Fruit fly (Drosophila melanogaster) whole organism, adult: Measurements from ENCODE around the gene CG43445.
A peak's percentile ranks its signal among the peaks of the same experiment; 100 is the strongest.

ENCODE experiments used
- CG11617 ChIP-seq: fragments of 200-800 bp; sonication (Bioruptor generic); optimal IDR thresholded peaks from 2 replicates; lab custom pipeline; 2017; ENCODE audit warnings: mild to moderate bottlenecking, missing biosample characterization, missing genetic modification reagents, missing genetic modification characterization
- CG12768 ChIP-seq: fragments of 200-800 bp; sonication (Bioruptor generic); optimal IDR thresholded peaks from 2 replicates; lab custom pipeline; 2017; ENCODE audit warnings: missing biosample characterization, missing genetic modification characterization, mild to moderate bottlenecking, moderate library complexity, missing genetic modification reagents
- CG14711 ChIP-seq: fragments of 200-800 bp; sonication (Bioruptor generic); optimal IDR thresholded peaks from 2 replicates; lab custom pipeline; 2018; ENCODE audit warnings: missing biosample characterization, mild to moderate bottlenecking, missing genetic modification characterization, moderate library complexity
- CG1620 ChIP-seq: fragments of 200-800 bp; sonication (Bioruptor generic); optimal IDR thresholded peaks from 2 replicates; lab custom pipeline; 2016; ENCODE audit warnings: missing biosample characterization, missing genetic modification characterization
- CG33017 ChIP-seq: fragments of 200-800 bp; sonication (Bioruptor generic); optimal IDR thresholded peaks from 2 replicates; lab custom pipeline; 2018; ENCODE audit warnings: missing biosample characterization, mild to moderate bottlenecking, missing genetic modification characterization, moderate library complexity
- CG5204 ChIP-seq: fragments of 200-800 bp; sonication (Bioruptor generic); optimal IDR thresholded peaks from 2 replicates; lab custom pipeline; 2016; ENCODE audit warnings: missing biosample characterization, missing genetic modification characterization
- CG7045 ChIP-seq: fragments of 200-800 bp; sonication (Bioruptor generic); optimal IDR thresholded peaks from 2 replicates; lab custom pipeline; 2017; ENCODE audit warnings: missing biosample characterization, mild to moderate bottlenecking, missing genetic modification characterization
- CG7101 ChIP-seq: fragments of 200-800 bp; sonication (Bioruptor generic); optimal IDR thresholded peaks from 2 replicates; lab custom pipeline; 2018; ENCODE audit warnings: missing biosample characterization, mild to moderate bottlenecking, missing genetic modification characterization, moderate library complexity
- Clk ChIP-seq: fragments of 200-800 bp; sonication (Bioruptor generic); optimal IDR thresholded peaks from 2 replicates; lab custom pipeline; 2017; ENCODE audit warnings: missing biosample characterization, missing genetic modification characterization
- Crg-1 ChIP-seq: fragments of 200-800 bp; sonication (Bioruptor generic); optimal IDR thresholded peaks from 2 replicates; lab custom pipeline; 2016; ENCODE audit warnings: missing biosample characterization, missing genetic modification characterization
- Hr96 ChIP-seq: fragments of 200-800 bp; sonication (Bioruptor generic); optimal IDR thresholded peaks from 2 replicates; lab custom pipeline; 2016; ENCODE audit warnings: missing biosample characterization, missing genetic modification characterization
- Mnt ChIP-seq: fragments of 200-800 bp; sonication (Bioruptor generic); optimal IDR thresholded peaks from 2 replicates; lab custom pipeline; 2016; ENCODE audit warnings: missing biosample characterization, mild to moderate bottlenecking, missing genetic modification characterization
- bab1 ChIP-seq: fragments of 200-800 bp; sonication (Bioruptor generic); optimal IDR thresholded peaks from 3 replicates; lab custom pipeline; 2019; ENCODE audit warnings: missing biosample characterization, mild to moderate bottlenecking, missing genetic modification characterization, moderate library complexity
- cic ChIP-seq: fragments of 200-800 bp; sonication (Bioruptor generic); optimal IDR thresholded peaks from 2 replicates; lab custom pipeline; 2017; ENCODE audit warnings: missing biosample characterization, mild to moderate bottlenecking, missing genetic modification characterization, moderate library complexity
- cnc ChIP-seq, 2 experiments: fragments of >200 bp; optimal IDR thresholded peaks; 2 replicates each; lab custom pipeline; 2017
- kay ChIP-seq: fragments of 200-800 bp; sonication (Bioruptor generic); peaks from one replicate; lab custom pipeline; 2016; ENCODE audit warnings: missing biosample characterization, missing genetic modification characterization, borderline replicate concordance
- ovo ChIP-seq: fragments of 200-800 bp; sonication (Bioruptor generic); optimal IDR thresholded peaks from 2 replicates; lab custom pipeline; 2016; ENCODE audit warnings: missing biosample characterization, missing genetic modification characterization
- pad ChIP-seq: fragments of 200-800 bp; sonication (Bioruptor generic); optimal IDR thresholded peaks from 3 replicates; lab custom pipeline; 2017; ENCODE audit warnings: missing biosample characterization, missing genetic modification characterization, mild to moderate bottlenecking, moderate library complexity, missing genetic modification reagents
- tj ChIP-seq: fragments of 200-800 bp; sonication (Bioruptor generic); optimal IDR thresholded peaks from 3 replicates; lab custom pipeline; 2017; ENCODE audit warnings: missing biosample characterization, mild to moderate bottlenecking, missing genetic modification characterization, moderate library complexity
- toe ChIP-seq: fragments of 200-800 bp; sonication (Bioruptor generic); optimal IDR thresholded peaks from 2 replicates; lab custom pipeline; 2016; ENCODE audit warnings: missing biosample characterization, missing genetic modification characterization

CG43445 gene

DNA sequence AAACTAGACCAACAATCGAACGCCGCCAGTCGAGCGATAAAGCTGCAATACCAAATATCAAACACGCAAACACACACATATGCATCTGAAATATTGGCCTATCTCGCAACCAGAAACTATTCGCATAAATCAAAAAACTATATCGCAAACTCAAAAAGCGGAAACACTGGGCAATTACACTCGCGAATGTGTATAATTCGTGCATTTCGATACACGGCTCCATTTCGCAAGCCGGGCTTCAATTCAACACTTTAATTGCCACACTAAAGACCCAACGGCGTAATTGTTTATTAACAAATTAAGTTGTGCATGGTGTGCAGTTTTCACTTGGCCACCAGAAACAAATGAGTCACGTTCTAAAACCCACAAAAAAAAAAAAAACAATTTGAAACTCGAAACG is 33.1 kb downstream of the CG43445 start:
- TF ChIP-seq tj (GFP tag; lab: Kevin White, UChicago) = peak; percentile 61
- no peak for TF ChIP-seq CG7045 (GFP tag; lab: Kevin White, UChicago)

dm6 chr3R:17945753-17946152 is 34.6 kb downstream of the CG43445 start:
- no peak for TF ChIP-seq tj (GFP tag; lab: Kevin White, UChicago)
- TF ChIP-seq kay (GFP tag; lab: Kevin White, UChicago) = no peak
- no peak for TF ChIP-seq CG11617 (GFP tag; lab: Kevin White, UChicago)
- TF ChIP-seq CG14711 (tag; lab: Kevin White, UChicago) = no peak
- TF ChIP-seq Crg-1 (GFP tag; lab: Kevin White, UChicago) = no peak
- no peak for TF ChIP-seq ovo
- no peak for TF ChIP-seq Hr96 (GFP tag; lab: Kevin White, UChicago)
- TF ChIP-seq CG7045 (GFP tag; lab: Kevin White, UChicago) = no peak
- no peak for TF ChIP-seq CG5204 (GFP tag; lab: Kevin White, UChicago)
- TF ChIP-seq cic (GFP tag; lab: Kevin White, UChicago) = no peak
- TF ChIP-seq toe = no peak
- no peak for TF ChIP-seq Mnt (GFP tag; lab: Kevin White, UChicago)
- TF ChIP-seq bab1 = no peak
- TF ChIP-seq CG1620 (GFP tag; lab: Kevin White, UChicago) = no peak
- TF ChIP-seq CG7101 (tag; lab: Kevin White, UChicago) = no peak

dm6 chr3R:17946246-17946645 is 35.1 kb downstream of the CG43445 start:
- TF ChIP-seq Hr96 (GFP tag; lab: Kevin White, UChicago) (no peak), CG5204 (GFP tag; lab: Kevin White, UChicago) (no peak), CG7045 (GFP tag; lab: Kevin White, UChicago) (no peak)

DNA sequence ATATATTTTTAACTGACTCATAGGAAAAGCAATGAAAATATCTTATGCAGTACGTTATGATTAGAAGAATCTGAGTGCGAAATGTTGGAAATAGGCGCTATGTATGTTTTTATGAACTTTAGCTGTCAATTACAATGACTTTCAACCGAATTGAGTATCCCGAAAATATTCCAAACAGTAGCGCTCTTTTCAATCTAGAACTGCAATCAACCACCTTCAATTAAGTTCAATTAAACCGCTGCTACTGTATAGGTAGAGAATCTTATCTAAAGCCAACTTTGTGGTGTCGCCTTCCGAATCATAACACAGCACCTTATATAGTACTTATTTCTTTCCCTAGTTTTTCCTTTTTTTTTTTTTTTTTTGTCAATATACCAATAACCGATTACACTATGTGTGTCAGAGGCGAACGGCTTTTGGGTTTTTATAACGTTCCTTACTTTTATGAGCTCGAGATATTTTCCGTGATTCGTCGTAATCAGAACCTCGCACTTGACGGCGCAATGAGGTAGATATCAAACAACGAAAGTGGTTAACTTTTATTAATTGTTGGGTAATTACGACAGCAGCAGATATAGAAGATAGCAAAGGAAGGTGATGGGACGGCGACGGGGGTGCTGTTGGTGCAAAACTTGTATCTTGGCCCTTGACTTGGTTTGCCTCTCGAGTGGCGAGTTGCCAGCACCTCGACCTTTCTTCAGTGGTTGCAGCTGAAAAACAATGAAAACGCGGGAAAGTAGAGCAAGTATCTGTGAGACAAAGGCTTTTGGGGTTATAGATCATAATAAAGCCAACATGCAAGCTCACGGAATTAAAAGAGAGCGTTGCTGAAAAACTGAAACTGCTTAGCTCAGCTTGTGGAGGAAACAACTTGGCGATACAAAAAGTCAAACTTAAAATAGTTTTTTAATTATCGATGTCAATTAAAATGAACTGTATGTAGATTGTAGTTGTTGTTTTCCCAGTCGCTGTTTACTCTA is 37.3 kb downstream of the CG43445 start:
- TF ChIP-seq bab1 = no peak
- no peak for TF ChIP-seq CG14711 (tag; lab: Kevin White, UChicago)
- TF ChIP-seq tj (GFP tag; lab: Kevin White, UChicago) = peak; percentile 84
- TF ChIP-seq Hr96 (GFP tag; lab: Kevin White, UChicago) = no peak
- TF ChIP-seq kay (GFP tag; lab: Kevin White, UChicago) = peak; percentile 57
- no peak for TF ChIP-seq cnc (optimal IDR thresholded peaks at IDR 0.05; lab: Kevin White, UChicago)
- no peak for TF ChIP-seq pad (GFP tag; lab: Kevin White, UChicago)

DNA sequence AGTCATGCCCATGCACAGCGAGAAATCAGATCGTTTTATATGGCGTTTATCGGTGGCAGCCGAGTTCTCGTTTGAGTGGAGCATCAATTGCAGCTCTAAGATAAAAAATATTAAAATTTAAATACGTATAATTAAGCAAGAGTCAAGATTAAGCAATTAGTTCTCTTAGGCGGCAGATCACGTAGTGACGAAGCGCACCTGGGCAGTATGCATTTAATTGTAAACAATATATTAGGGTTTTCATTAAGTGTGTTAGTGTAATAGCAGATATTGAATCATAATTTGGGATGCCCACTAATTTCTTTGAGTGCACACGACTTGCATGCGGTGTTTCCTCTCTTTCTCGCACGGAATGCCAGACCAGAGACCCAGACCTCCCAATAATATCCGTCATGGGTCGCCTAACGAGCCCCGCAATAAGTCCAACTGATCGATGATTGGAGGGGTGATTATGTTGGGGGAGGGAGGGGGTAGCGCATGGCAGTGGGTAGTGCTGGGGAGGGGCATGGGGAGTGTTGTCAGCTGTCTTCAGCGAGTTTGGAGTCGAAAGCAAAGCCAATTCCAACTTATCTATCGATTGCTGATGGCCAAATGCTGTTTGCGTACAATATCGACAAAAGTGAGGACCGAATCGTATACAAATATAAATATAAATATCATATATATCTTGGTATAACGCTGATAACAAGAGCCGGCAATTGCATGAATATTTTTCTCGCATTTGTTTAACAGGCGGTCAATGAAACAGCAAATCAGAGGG is 38.4 kb downstream of the CG43445 start:
- TF ChIP-seq Crg-1 (GFP tag; lab: Kevin White, UChicago) (peak; percentile 12), CG7101 (tag; lab: Kevin White, UChicago) (peak; percentile 37), Mnt (GFP tag; lab: Kevin White, UChicago) (peak; percentile 17), pad (GFP tag; lab: Kevin White, UChicago) (peak; percentile 49), cnc (optimal IDR thresholded peaks at IDR 0.05; lab: Kevin White, UChicago) (peak; percentile 36 to 67), toe (peak; percentile 50), Hr96 (GFP tag; lab: Kevin White, UChicago) (peak; percentile 59), CG7045 (GFP tag; lab: Kevin White, UChicago) (peak; percentile 81), CG1620 (GFP tag; lab: Kevin White, UChicago) (peak; percentile 14), CG14711 (tag; lab: Kevin White, UChicago) (peak; percentile 25), Clk (GFP tag; lab: Kevin White, UChicago) (peak; percentile 72), ovo (no peak), bab1 (peak; percentile 65), cic (GFP tag; lab: Kevin White, UChicago) (no peak), CG33017 (peak; percentile 49), tj (GFP tag; lab: Kevin White, UChicago) (no peak), CG11617 (GFP tag; lab: Kevin White, UChicago) (peak; percentile 69), kay (GFP tag; lab: Kevin White, UChicago) (peak; percentile 24), CG5204 (GFP tag; lab: Kevin White, UChicago) (peak; percentile 74), CG12768 (GFP tag; lab: Kevin White, UChicago) (peak; percentile 69)

DNA sequence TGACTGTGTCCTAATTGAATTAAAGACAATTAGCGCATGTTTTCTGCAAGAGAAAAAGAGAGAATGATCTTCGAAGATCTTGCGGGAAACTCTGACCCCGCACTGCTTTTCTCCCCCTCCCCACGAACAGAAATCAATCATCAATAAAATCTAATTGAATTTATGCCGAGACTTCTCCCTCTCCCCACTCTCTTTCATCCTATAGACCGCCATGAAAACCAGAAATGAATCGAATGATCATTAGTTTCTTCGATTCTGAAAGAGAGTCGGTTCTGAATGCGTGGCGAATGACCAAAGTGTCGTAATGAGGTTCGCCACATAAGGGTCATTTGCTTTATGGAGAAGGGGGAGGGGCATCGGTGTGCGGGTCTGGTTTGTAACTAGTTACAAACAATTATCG is 39.2 kb downstream of the CG43445 start:
- no peak for TF ChIP-seq bab1
- TF ChIP-seq toe = no peak
- no peak for TF ChIP-seq Hr96 (GFP tag; lab: Kevin White, UChicago)
- TF ChIP-seq CG5204 (GFP tag; lab: Kevin White, UChicago) = no peak
- TF ChIP-seq pad (GFP tag; lab: Kevin White, UChicago) = no peak
- TF ChIP-seq CG7045 (GFP tag; lab: Kevin White, UChicago) = no peak
- no peak for TF ChIP-seq CG1620 (GFP tag; lab: Kevin White, UChicago)
- no peak for TF ChIP-seq cic (GFP tag; lab: Kevin White, UChicago)
- TF ChIP-seq tj (GFP tag; lab: Kevin White, UChicago) = no peak
- no peak for TF ChIP-seq cnc (optimal IDR thresholded peaks at IDR 0.05; lab: Kevin White, UChicago)
- no peak for TF ChIP-seq Mnt (GFP tag; lab: Kevin White, UChicago)
- no peak for TF ChIP-seq Clk (GFP tag; lab: Kevin White, UChicago)
- no peak for TF ChIP-seq CG7101 (tag; lab: Kevin White, UChicago)
- TF ChIP-seq CG11617 (GFP tag; lab: Kevin White, UChicago) = no peak
- TF ChIP-seq kay (GFP tag; lab: Kevin White, UChicago) = no peak
